Worm (Caenorhabditis elegans) whole organism, early embryonic: ENCODE measurements around the gene flp-18.

Source experiments
- B0310.2 ChIP-seq: sonication (generic microtip); optimal IDR thresholded peaks from 2 replicates; lab custom pipeline; 2016; ENCODE audit warnings: mild to moderate bottlenecking, missing genetic modification characterization, missing compliant biosample characterization
- F13C5.2 ChIP-seq: sonication (generic microtip); optimal IDR thresholded peaks from 2 replicates; lab custom pipeline; 2017; ENCODE audit warnings: mild to moderate bottlenecking, missing genetic modification characterization, inconsistent platforms, missing compliant biosample characterization
- aly-1 ChIP-seq: sonication (generic microtip); optimal IDR thresholded peaks from 2 replicates; lab custom pipeline; 2016; ENCODE audit warnings: missing genetic modification characterization, missing compliant biosample characterization
- ama-1 ChIP-seq: fragments of 150-350 bp; optimal IDR thresholded peaks from 2 replicates; lab custom pipeline; 2014
- ceh-13 ChIP-seq: fragments of 200-800 bp; sonication (Bioruptor generic); optimal IDR thresholded peaks from 2 replicates; lab custom pipeline; 2018; ENCODE audit warnings: mild to moderate bottlenecking, missing genetic modification characterization, missing compliant biosample characterization
- ceh-36 ChIP-seq: sonication (generic microtip); optimal IDR thresholded peaks from 2 replicates; lab custom pipeline; 2016; ENCODE audit warnings: missing genetic modification characterization, inconsistent platforms, missing compliant biosample characterization
- ets-7 ChIP-seq: sonication (generic microtip); optimal IDR thresholded peaks from 2 replicates; lab custom pipeline; 2016; ENCODE audit warnings: missing genotype, missing genetic modification characterization, missing compliant biosample characterization
- hmg-4 ChIP-seq: fragments of 200-800 bp; sonication (Bioruptor generic); optimal IDR thresholded peaks from 2 replicates; lab custom pipeline; 2018; ENCODE audit warnings: mild to moderate bottlenecking, missing genetic modification characterization, missing compliant biosample characterization
- hnd-1 ChIP-seq: sonication (generic microtip); optimal IDR thresholded peaks from 2 replicates; lab custom pipeline; 2016; ENCODE audit warnings: missing genetic modification characterization, missing compliant biosample characterization
- pes-1 ChIP-seq: fragments of 200-800 bp; sonication (Bioruptor generic); IDR thresholded peaks from 2 replicates; pipeline ENCODE4 v1.3.6; 2022; ENCODE audit warnings: missing genetic modification reagents, missing genetic modification characterization, missing compliant biosample characterization
- sea-1 ChIP-seq: fragments of 200-800 bp; sonication (Bioruptor generic); conservative IDR thresholded peaks from 2 replicates; pipeline ENCODE4 v1.3.6; 2022; ENCODE audit warnings: missing genetic modification characterization, missing compliant biosample characterization
- tbx-11 ChIP-seq: fragments of 200-800 bp; sonication (Bioruptor generic); IDR thresholded peaks from 2 replicates; pipeline ENCODE4 v1.3.6; 2022; ENCODE audit warnings: missing genetic modification characterization, missing compliant biosample characterization
- tra-4 ChIP-seq: sonication (generic microtip); optimal IDR thresholded peaks from 2 replicates; lab custom pipeline; 2017; ENCODE audit warnings: missing genetic modification characterization, missing compliant biosample characterization

- TF ChIP-seq aly-1 (tag; lab: Kevin White, UChicago) (no peak), B0310.2 (tag; lab: Kevin White, UChicago) (no peak), hmg-4 (GFP tag; lab: Kevin White, UChicago) (no peak), ama-1 (lab: Kevin White, UChicago) (no peak), sea-1 (GFP tag; lab: Robert Waterston, UW) (no peak), ets-7 (tag; lab: Kevin White, UChicago) (no peak), ceh-36 (tag; lab: Kevin White, UChicago) (no peak), tra-4 (tag; lab: Kevin White, UChicago) (no peak), hnd-1 (tag; lab: Kevin White, UChicago) (no peak), F13C5.2 (tag; lab: Kevin White, UChicago) (no peak), pes-1 (GFP tag; lab: Robert Waterston, UW) (no peak), ceh-13 (no peak), tbx-11 (GFP tag; lab: Robert Waterston, UW) (no peak)
Measured at ce11 chrX:2978100-2978499, 40.3 kb downstream of the flp-18 start.
